Worm (Caenorhabditis elegans) whole organism, L4 larva: ENCODE measurements around the gene F44D12.2.

Experiments used
- T26A8.4 ChIP-seq: fragments of 200-800 bp; sonication (Bioruptor generic); IDR thresholded peaks from 2 replicates; pipeline ENCODE4 v1.3.6; 2022; ENCODE audit warnings: missing genetic modification characterization, missing compliant biosample characterization
- ceh-82 ChIP-seq: sonication (generic microtip); optimal IDR thresholded peaks from 2 replicates; lab custom pipeline; 2017; ENCODE audit warnings: missing biosample characterization, missing genetic modification characterization
- lsy-2 ChIP-seq, 2 experiments: fragments of 150-350 bp in 1 of 2; sonication (generic microtip) in 1 of 2; optimal IDR thresholded peaks; 2 replicates each; lab custom pipeline; 2014 to 2017; ENCODE audit warnings: missing biosample characterization in 2 of 2, missing genetic modification characterization in 2 of 2
- mdl-1 ChIP-seq, 2 experiments: fragments of 150-350 bp in 1 of 2; sonication (generic microtip) in 1 of 2; optimal IDR thresholded peaks; 2 replicates each; lab custom pipeline; 2014 to 2017; ENCODE audit warnings: missing biosample characterization in 2 of 2, missing genetic modification characterization in 2 of 2
- mxl-3 ChIP-seq: fragments of 200-800 bp; sonication (Bioruptor generic); optimal IDR thresholded peaks from 2 replicates; lab custom pipeline; 2018; ENCODE audit warnings: mild to moderate bottlenecking, missing genetic modification characterization, missing compliant biosample characterization
- pqm-1 ChIP-seq: sonication (generic microtip); optimal IDR thresholded peaks from 2 replicates; lab custom pipeline; 2017; ENCODE audit warnings: missing biosample characterization, missing genetic modification characterization
- tag-97 ChIP-seq: fragments of 200-800 bp; sonication (Bioruptor generic); IDR thresholded peaks from 2 replicates; pipeline ENCODE4 v1.3.6; 2022; ENCODE audit warnings: missing genetic modification characterization, missing compliant biosample characterization
- zip-2 ChIP-seq: fragments of 150-350 bp; optimal IDR thresholded peaks from 2 replicates; lab custom pipeline; 2014; ENCODE audit warnings: missing biosample characterization, missing genetic modification characterization
- ztf-11 ChIP-seq: fragments of 150-350 bp; optimal IDR thresholded peaks from 2 replicates; lab custom pipeline; 2014; ENCODE audit warnings: missing biosample characterization, missing genetic modification characterization

DNA sequence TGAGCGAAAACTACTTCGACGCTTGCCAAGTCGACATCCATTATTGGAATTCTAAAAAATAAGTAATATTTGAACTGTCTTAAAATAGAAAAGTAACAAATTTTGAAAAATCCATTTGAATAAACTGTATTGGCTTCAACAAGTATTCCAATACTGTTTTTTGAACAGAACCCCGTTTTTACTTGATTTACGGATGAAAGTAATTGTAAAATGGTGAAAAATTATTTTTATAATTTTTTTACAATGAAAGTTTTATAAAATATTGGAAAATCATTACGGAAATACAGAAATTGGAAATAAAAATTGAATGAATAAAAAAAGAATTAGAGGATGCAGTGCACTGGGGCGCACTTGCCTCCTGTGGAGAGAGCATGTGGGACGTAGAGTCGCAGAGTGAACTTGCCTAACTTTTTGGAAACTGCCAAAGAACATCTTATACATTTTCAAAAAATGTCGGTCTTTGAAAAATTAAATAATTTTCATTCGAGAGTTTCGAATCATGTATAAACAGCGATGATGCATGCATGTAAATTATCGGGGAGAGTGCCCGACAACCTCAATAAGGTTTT is 35.2 kb downstream of the F44D12.2 start, which contains the start of gene rrp-1:
- no peak for TF ChIP-seq lsy-2 (tag; optimal IDR thresholded peaks at IDR 0.05; lab: Kevin White, UChicago)
- no peak for TF ChIP-seq mdl-1 (tag; optimal IDR thresholded peaks at IDR 0.05; lab: Kevin White, UChicago)
- no peak for TF ChIP-seq tag-97 (GFP tag; lab: Robert Waterston, UW)
- TF ChIP-seq ztf-11 (tag; lab: Kevin White, UChicago) = no peak
- no peak for TF ChIP-seq pqm-1 (tag; lab: Kevin White, UChicago)
- no peak for TF ChIP-seq zip-2 (tag; lab: Kevin White, UChicago)
- no peak for TF ChIP-seq mxl-3 (GFP tag; lab: Kevin White, UChicago)
- no peak for TF ChIP-seq ceh-82 (tag; lab: Kevin White, UChicago)
- no peak for TF ChIP-seq T26A8.4
